Worm (Caenorhabditis elegans) whole organism, midembryonic: Measurements from ENCODE around the gene R07E5.6.

ENCODE experiments used
- T22C8.4 ChIP-seq: fragments of 200-800 bp; sonication (Bioruptor generic); IDR thresholded peaks from 2 replicates; pipeline ENCODE4 v1.3.6; 2022; ENCODE audit warnings: missing genetic modification characterization, missing compliant biosample characterization
- cog-1 ChIP-seq: sonication (generic microtip); optimal IDR thresholded peaks from 2 replicates; lab custom pipeline; 2016; ENCODE audit warnings: missing genetic modification characterization, missing compliant biosample characterization
- flt-1 ChIP-seq: fragments of 200-800 bp; sonication (Bioruptor generic); IDR thresholded peaks from 2 replicates; pipeline ENCODE4 v1.3.6; 2022; ENCODE audit warnings: missing genetic modification characterization, missing compliant biosample characterization
- klf-2 ChIP-seq: fragments of 200-800 bp; sonication (Bioruptor generic); conservative IDR thresholded peaks from 2 replicates; pipeline ENCODE4 v1.3.6; 2022; ENCODE audit warnings: missing genetic modification reagents, missing genetic modification characterization, missing compliant biosample characterization
- med-1 ChIP-seq: sonication (generic microtip); optimal IDR thresholded peaks from 2 replicates; lab custom pipeline; 2017; ENCODE audit warnings: missing genetic modification characterization, mild to moderate bottlenecking, missing compliant biosample characterization, antibody characterized with exemption, missing genetic modification reagents; ENCODE audit not compliant: insufficient read depth
- ref-1 ChIP-seq: fragments of 200-800 bp; sonication (Bioruptor generic); conservative IDR thresholded peaks from 2 replicates; pipeline ENCODE4 v1.3.6; 2022; ENCODE audit warnings: missing genetic modification reagents, missing genetic modification characterization, missing compliant biosample characterization
- tab-1 ChIP-seq: fragments of 200-800 bp; sonication (Bioruptor generic); IDR thresholded peaks from 2 replicates; pipeline ENCODE4 v1.3.6; 2022; ENCODE audit warnings: missing genetic modification characterization, missing compliant biosample characterization
- ztf-23 ChIP-seq: fragments of 200-800 bp; sonication (Bioruptor generic); IDR thresholded peaks from 2 replicates; pipeline ENCODE4 v1.3.6; 2022; ENCODE audit warnings: missing genetic modification reagents, missing genetic modification characterization, missing compliant biosample characterization
- ztf-29 ChIP-seq: fragments of 200-800 bp; sonication (Bioruptor generic); IDR thresholded peaks from 2 replicates; pipeline ENCODE4 v1.3.6; 2022; ENCODE audit warnings: missing genetic modification reagents, missing genetic modification characterization, missing compliant biosample characterization

The R07E5.6 gene

ce11 chrIII:4390421-4390820 is 8.1 kb upstream of the R07E5.6 start:
- TF ChIP-seq tab-1 (GFP tag; lab: Robert Waterston, UW) (no peak), ztf-29 (GFP tag; lab: Robert Waterston, UW) (no peak), med-1 (no peak), flt-1 (GFP tag; lab: Robert Waterston, UW) (no peak), klf-2 (GFP tag; lab: Robert Waterston, UW) (no peak), T22C8.4 (GFP tag; lab: Robert Waterston, UW) (no peak), ref-1 (GFP tag; lab: Robert Waterston, UW) (no peak), cog-1 (tag; lab: Kevin White, UChicago) (no peak), ztf-23 (GFP tag; lab: Robert Waterston, UW) (no peak)

- no peak for TF ChIP-seq tab-1 (GFP tag; lab: Robert Waterston, UW)
- TF ChIP-seq med-1, result no peak
- TF ChIP-seq ztf-29 (GFP tag; lab: Robert Waterston, UW), result no peak
These were observed 7.2 kb upstream of the R07E5.6 start for ce11 chrIII:4391319-4391718.

ce11 chrIII:4391938-4392337 is 6.6 kb upstream of the R07E5.6 start:
- TF ChIP-seq flt-1 (GFP tag; lab: Robert Waterston, UW) (no peak), ztf-29 (GFP tag; lab: Robert Waterston, UW) (no peak), T22C8.4 (GFP tag; lab: Robert Waterston, UW) (no peak), med-1 (no peak), ref-1 (GFP tag; lab: Robert Waterston, UW) (no peak), tab-1 (GFP tag; lab: Robert Waterston, UW) (no peak), ztf-23 (GFP tag; lab: Robert Waterston, UW) (no peak), cog-1 (tag; lab: Kevin White, UChicago) (no peak), klf-2 (GFP tag; lab: Robert Waterston, UW) (no peak)

ce11 chrIII:4394496-4394895 is 4.1 kb upstream of the R07E5.6 start, which contains the start of gene R07E5.4:
Gene R07E5.4 (plus strand): TSS chrIII:4394796.
- TF ChIP-seq klf-2 (GFP tag; lab: Robert Waterston, UW) (no peak), tab-1 (GFP tag; lab: Robert Waterston, UW) (no peak), ztf-29 (GFP tag; lab: Robert Waterston, UW) (no peak), med-1 (no peak), T22C8.4 (GFP tag; lab: Robert Waterston, UW) (no peak), flt-1 (GFP tag; lab: Robert Waterston, UW) (no peak), cog-1 (tag; lab: Kevin White, UChicago) (no peak), ztf-23 (GFP tag; lab: Robert Waterston, UW) (no peak), ref-1 (GFP tag; lab: Robert Waterston, UW) (no peak)

ce11 chrIII:4395857-4396256 is 2.7 kb upstream of the R07E5.6 start:
- TF ChIP-seq med-1, result no peak
- no peak for TF ChIP-seq ztf-29 (GFP tag; lab: Robert Waterston, UW)
- no peak for TF ChIP-seq tab-1 (GFP tag; lab: Robert Waterston, UW)
- no peak for TF ChIP-seq cog-1 (tag; lab: Kevin White, UChicago)
- TF ChIP-seq ztf-23 (GFP tag; lab: Robert Waterston, UW), result no peak
- TF ChIP-seq klf-2 (GFP tag; lab: Robert Waterston, UW), result no peak
- no peak for TF ChIP-seq flt-1 (GFP tag; lab: Robert Waterston, UW)
- TF ChIP-seq T22C8.4 (GFP tag; lab: Robert Waterston, UW), result no peak
- no peak for TF ChIP-seq ref-1 (GFP tag; lab: Robert Waterston, UW)

ce11 chrIII:4397115-4397514 is 1.4 kb upstream of the R07E5.6 start, which contains the start of gene R07E5.5:
Gene R07E5.5 (plus strand): TSS chrIII:4397415.
- TF ChIP-seq ztf-29 (GFP tag; lab: Robert Waterston, UW) (no peak), flt-1 (GFP tag; lab: Robert Waterston, UW) (no peak), ref-1 (GFP tag; lab: Robert Waterston, UW) (no peak), tab-1 (GFP tag; lab: Robert Waterston, UW) (no peak), med-1 (no peak), klf-2 (GFP tag; lab: Robert Waterston, UW) (no peak), T22C8.4 (GFP tag; lab: Robert Waterston, UW) (no peak), cog-1 (tag; lab: Kevin White, UChicago) (no peak), ztf-23 (GFP tag; lab: Robert Waterston, UW) (no peak)

- TF ChIP-seq tab-1 (GFP tag; lab: Robert Waterston, UW), result no peak
- no peak for TF ChIP-seq ref-1 (GFP tag; lab: Robert Waterston, UW)
- no peak for TF ChIP-seq klf-2 (GFP tag; lab: Robert Waterston, UW)
- TF ChIP-seq T22C8.4 (GFP tag; lab: Robert Waterston, UW), result no peak
- TF ChIP-seq cog-1 (tag; lab: Kevin White, UChicago), result no peak
- no peak for TF ChIP-seq med-1
- no peak for TF ChIP-seq flt-1 (GFP tag; lab: Robert Waterston, UW)
- no peak for TF ChIP-seq ztf-23 (GFP tag; lab: Robert Waterston, UW)
- TF ChIP-seq ztf-29 (GFP tag; lab: Robert Waterston, UW), result no peak
These were observed 2.6 kb downstream of the R07E5.6 start, which contains the start of gene R07E5.15 for ce11 chrIII:4401142-4401541. Gene R07E5.15 (plus strand): TSS chrIII:4401442.

ce11 chrIII:4404339-4404836 is 5.8 kb downstream of the R07E5.6 start, which contains the start of the genes R07E5.17 and snfc-5:
Gene R07E5.17 (minus strand): TSS chrIII:4404436.
Gene snfc-5 (plus strand): TSS chrIII:4404786.
- TF ChIP-seq cog-1 (tag; lab: Kevin White, UChicago), result no peak
- no peak for TF ChIP-seq ztf-29 (GFP tag; lab: Robert Waterston, UW)
- no peak for TF ChIP-seq ref-1 (GFP tag; lab: Robert Waterston, UW)
- TF ChIP-seq med-1, result no peak
- no peak for TF ChIP-seq flt-1 (GFP tag; lab: Robert Waterston, UW)
- TF ChIP-seq ztf-23 (GFP tag; lab: Robert Waterston, UW), result no peak

- TF ChIP-seq flt-1 (GFP tag; lab: Robert Waterston, UW) (no peak), tab-1 (GFP tag; lab: Robert Waterston, UW) (no peak), klf-2 (GFP tag; lab: Robert Waterston, UW) (no peak), ztf-23 (GFP tag; lab: Robert Waterston, UW) (no peak), med-1 (no peak), cog-1 (tag; lab: Kevin White, UChicago) (no peak), T22C8.4 (GFP tag; lab: Robert Waterston, UW) (no peak), ref-1 (GFP tag; lab: Robert Waterston, UW) (no peak), ztf-29 (GFP tag; lab: Robert Waterston, UW) (no peak)
These were observed 7.4 kb downstream of the R07E5.6 start, which contains the start of gene rnp-4 for ce11 chrIII:4405986-4406385. Gene rnp-4 (plus strand): TSS chrIII:4406286.
